Fruit fly (Drosophila melanogaster) ovary, adult (tissue): ENCODE results near the gene CG13063.

Experiments used
- CG17801 ChIP-seq: fragments of 200-800 bp; optimal IDR thresholded peaks from 2 replicates; lab custom pipeline; 2019; ENCODE audit warnings: missing biosample characterization, mild to moderate bottlenecking, missing genetic modification characterization, moderate library complexity; ENCODE audit not compliant: partially characterized antibody

CG13063 gene

dm6 chr3L:16305820-16306650, at the start of gene CG13063, which contains the start of gene CG13043:
TSS of gene CG13063 (plus strand) at chr3L:16306600.
TSS of gene CG13043 (minus strand) at chr3L:16305870.
- no peak for TF ChIP-seq CG17801

dm6 chr3L:16257118-16257627, 49.2 kb upstream of the CG13063 start, which contains the start of gene CG13054:
TSS of gene CG13054 (minus strand) at chr3L:16257191.
- no peak for TF ChIP-seq CG17801

dm6 chr3L:16259552-16259951, 46.8 kb upstream of the CG13063 start, which contains the start of gene CG13053:
TSS of gene CG13053 (minus strand) at chr3L:16259722.
- no peak for TF ChIP-seq CG17801

- TF ChIP-seq CG17801, result no peak
Measured at dm6 chr3L:16261505-16261904, 44.9 kb upstream of the CG13063 start, which contains the start of gene CG34247. TSS of gene CG34247 (minus strand) at chr3L:16261605.

dm6 chr3L:16262440-16262839, 44.0 kb upstream of the CG13063 start, which contains the start of gene CG13071:
TSS of gene CG13071 (plus strand) at chr3L:16262740.
- no peak for TF ChIP-seq CG17801

- TF ChIP-seq CG17801, result no peak
Measured at dm6 chr3L:16263043-16263442, 43.4 kb upstream of the CG13063 start, which contains the start of gene CG13070. TSS of gene CG13070 (plus strand) at chr3L:16263343.

dm6 chr3L:16265000-16265399, 41.4 kb upstream of the CG13063 start, which contains the start of the genes CG13051 and CG13069:
TSS of gene CG13051 (minus strand) at chr3L:16265100.
TSS of gene CG13069 (plus strand) at chr3L:16265385.
- TF ChIP-seq CG17801, result no peak

- no peak for TF ChIP-seq CG17801
Measured at dm6 chr3L:16268106-16268733, 38.2 kb upstream of the CG13063 start, which contains the start of gene CG4950. TSS of gene CG4950 (minus strand) at chr3L:16268156.

dm6 chr3L:16269092-16269491, 37.3 kb upstream of the CG13063 start, which contains the start of gene CG13068:
TSS of gene CG13068 (plus strand) at chr3L:16269392.
- TF ChIP-seq CG17801, result no peak

dm6 chr3L:16270802-16271332, 35.5 kb upstream of the CG13063 start, which contains the start of the genes CG34248 and CG13067:
TSS of gene CG34248 (minus strand) at chr3L:16270902.
TSS of gene CG13067 (plus strand) at chr3L:16271282.
- no peak for TF ChIP-seq CG17801

- TF ChIP-seq CG17801, result no peak
Measured at dm6 chr3L:16272338-16272959, 34.0 kb upstream of the CG13063 start, which contains the start of gene CG13066. TSS of gene CG13066 (plus strand) at chr3L:16272909.

- no peak for TF ChIP-seq CG17801
Measured at dm6 chr3L:16275391-16276017, 30.9 kb upstream of the CG13063 start.

- no peak for TF ChIP-seq CG17801
Measured at dm6 chr3L:16277135-16277534, 29.3 kb upstream of the CG13063 start, which contains the start of gene CG13065. TSS of gene CG13065 (plus strand) at chr3L:16277435.

- no peak for TF ChIP-seq CG17801
Measured at dm6 chr3L:16279171-16279570, 27.2 kb upstream of the CG13063 start, which contains the start of gene CG13050. TSS of gene CG13050 (minus strand) at chr3L:16279271.

dm6 chr3L:16279987-16280454, 26.4 kb upstream of the CG13063 start, which contains the start of gene CG13064:
TSS of gene CG13064 (plus strand) at chr3L:16280404.
- TF ChIP-seq CG17801, result no peak
